Fruit fly (Drosophila melanogaster) whole organism, prepupa: ENCODE measurements around the gene Dis3l2.

ENCODE experiments used
- Blimp-1 ChIP-seq: fragments of 200-800 bp; sonication (Bioruptor generic); optimal IDR thresholded peaks from 3 replicates; lab custom pipeline; 2017; ENCODE audit warnings: missing biosample characterization, missing genetic modification characterization, mild to moderate bottlenecking, moderate library complexity, missing genetic modification reagents
- CG10631 ChIP-seq: fragments of 200-800 bp; sonication (Bioruptor generic); optimal IDR thresholded peaks from 2 replicates; lab custom pipeline; 2016; ENCODE audit warnings: missing biosample characterization, missing genetic modification characterization
- CG11762 ChIP-seq: fragments of 200-800 bp; sonication (Bioruptor generic); optimal IDR thresholded peaks from 3 replicates; lab custom pipeline; 2016; ENCODE audit warnings: missing biosample characterization, missing genetic modification characterization; ENCODE audit not compliant: insufficient read depth
- CG11902 ChIP-seq: fragments of 200-800 bp; sonication (Bioruptor generic); optimal IDR thresholded peaks from 3 replicates; lab custom pipeline; 2016; ENCODE audit warnings: missing biosample characterization, missing genetic modification characterization
- CG16779 ChIP-seq: fragments of 200-800 bp; sonication (Bioruptor generic); optimal IDR thresholded peaks from 3 replicates; lab custom pipeline; 2017; ENCODE audit warnings: missing biosample characterization, mild to moderate bottlenecking, missing genetic modification characterization
- CG3032 ChIP-seq: fragments of 200-800 bp; optimal IDR thresholded peaks from 2 replicates; lab custom pipeline; 2019; ENCODE audit warnings: missing biosample characterization, mild to moderate bottlenecking, missing genetic modification characterization, moderate library complexity
- CG31627 ChIP-seq: fragments of 200-800 bp; sonication (Bioruptor generic); optimal IDR thresholded peaks from 3 replicates; lab custom pipeline; 2016; ENCODE audit warnings: missing biosample characterization, missing genetic modification characterization
- CG32006 ChIP-seq: fragments of 200-800 bp; sonication (Bioruptor generic); optimal IDR thresholded peaks from 3 replicates; lab custom pipeline; 2017; ENCODE audit warnings: missing biosample characterization, mild to moderate bottlenecking, missing genetic modification characterization
- CG34406 ChIP-seq: fragments of 200-800 bp; sonication (Bioruptor generic); optimal IDR thresholded peaks from 3 replicates; lab custom pipeline; 2016; ENCODE audit warnings: missing biosample characterization, missing genetic modification characterization
- CG7368 ChIP-seq: fragments of 200-800 bp; sonication (Bioruptor generic); optimal IDR thresholded peaks from 3 replicates; lab custom pipeline; 2016; ENCODE audit warnings: missing biosample characterization, missing genetic modification characterization
- CG8119 ChIP-seq: fragments of 200-800 bp; sonication (Bioruptor generic); IDR thresholded peaks from 3 replicates; pipeline ENCODE4 v1.3.6; 2022; ENCODE audit warnings: missing biosample characterization, missing genetic modification characterization
- CG8319 ChIP-seq: fragments of 200-800 bp; sonication (Bioruptor generic); optimal IDR thresholded peaks from 3 replicates; lab custom pipeline; 2016; ENCODE audit warnings: missing biosample characterization, missing genetic modification characterization
- CG8632 ChIP-seq: fragments of 200-800 bp; sonication (Bioruptor generic); optimal IDR thresholded peaks from 3 replicates; lab custom pipeline; 2016; ENCODE audit warnings: missing biosample characterization, missing genetic modification characterization
- Eip78C ChIP-seq: fragments of 200-800 bp; sonication (Bioruptor generic); peaks from one replicate; lab custom pipeline; 2016; ENCODE audit warnings: missing biosample characterization, missing genetic modification characterization
- Eip93F ChIP-seq: fragments of 200-800 bp; sonication (Bioruptor generic); optimal IDR thresholded peaks from 2 replicates; lab custom pipeline; 2016; ENCODE audit warnings: missing biosample characterization, mild to moderate bottlenecking, missing genetic modification characterization
- Ets96B ChIP-seq: fragments of 200-800 bp; optimal IDR thresholded peaks from 2 replicates; lab custom pipeline; 2019; ENCODE audit warnings: missing biosample characterization, mild to moderate bottlenecking, missing genetic modification characterization, moderate library complexity
- Gug ChIP-seq: fragments of 200-800 bp; sonication (Bioruptor generic); IDR thresholded peaks from 2 replicates; pipeline ENCODE4 v1.3.6; 2022; ENCODE audit warnings: missing biosample characterization, missing genetic modification characterization
- Hr38 ChIP-seq: sonication (Bioruptor generic); optimal IDR thresholded peaks from 2 replicates; lab custom pipeline; 2016; ENCODE audit warnings: missing biosample characterization, missing genetic modification characterization
- Lpt ChIP-seq: fragments of 200-800 bp; sonication (Bioruptor generic); optimal IDR thresholded peaks from 3 replicates; lab custom pipeline; 2016; ENCODE audit warnings: missing biosample characterization, missing genetic modification characterization
- Sox14 ChIP-seq: fragments of 200-800 bp; sonication (Bioruptor generic); optimal IDR thresholded peaks from 3 replicates; lab custom pipeline; 2016; ENCODE audit warnings: missing biosample characterization, missing genetic modification characterization
- Sox15 ChIP-seq: fragments of 200-800 bp; sonication (Bioruptor generic); optimal IDR thresholded peaks from 3 replicates; lab custom pipeline; 2016; ENCODE audit warnings: missing biosample characterization, missing genetic modification characterization
- acj6 ChIP-seq: fragments of 200-800 bp; sonication (Bioruptor generic); optimal IDR thresholded peaks from 3 replicates; lab custom pipeline; 2016; ENCODE audit warnings: missing biosample characterization, missing genetic modification characterization
- cyc ChIP-seq: fragments of 200-800 bp; sonication (Bioruptor generic); optimal IDR thresholded peaks from 3 replicates; lab custom pipeline; 2016; ENCODE audit warnings: missing biosample characterization, missing genetic modification characterization
- eg ChIP-seq: fragments of 200-800 bp; sonication (Bioruptor generic); IDR thresholded peaks from 3 replicates; pipeline ENCODE4 v1.3.6; 2022; ENCODE audit warnings: missing biosample characterization, missing genetic modification characterization
- esn ChIP-seq: fragments of 200-800 bp; sonication (Bioruptor generic); optimal IDR thresholded peaks from 2 replicates; lab custom pipeline; 2016; ENCODE audit warnings: missing biosample characterization, mild to moderate bottlenecking, missing genetic modification characterization, moderate library complexity
- fkh ChIP-seq: fragments of 200-800 bp; sonication (Bioruptor generic); optimal IDR thresholded peaks from 3 replicates; lab custom pipeline; 2017; ENCODE audit warnings: missing biosample characterization, mild to moderate bottlenecking, missing genetic modification characterization, moderate library complexity
- lz ChIP-seq: fragments of 200-800 bp; sonication (Bioruptor generic); optimal IDR thresholded peaks from 3 replicates; lab custom pipeline; 2016; ENCODE audit warnings: missing biosample characterization, missing genetic modification characterization
- net ChIP-seq: fragments of 200-800 bp; sonication (Bioruptor generic); optimal IDR thresholded peaks from 3 replicates; lab custom pipeline; 2016; ENCODE audit warnings: missing biosample characterization, missing genetic modification characterization
- salr ChIP-seq, 2 experiments: fragments of 200-800 bp; sonication (Bioruptor generic); optimal IDR thresholded peaks; 3 replicates each; lab custom pipeline; 2016 to 2018; ENCODE audit warnings: missing biosample characterization in 2 of 2, missing genetic modification characterization in 2 of 2, mild to moderate bottlenecking in 1 of 2
- spab ChIP-seq: fragments of 200-800 bp; sonication (Bioruptor generic); optimal IDR thresholded peaks from 2 replicates; lab custom pipeline; 2017; ENCODE audit warnings: missing biosample characterization, mild to moderate bottlenecking, missing genetic modification characterization, missing genetic modification reagents
- ss ChIP-seq, 2 experiments: fragments of 200-800 bp; sonication (Bioruptor generic); optimal IDR thresholded peaks; 2 replicates in 1 of 2; 3 replicates in 1 of 2; lab custom pipeline; 2017 to 2018; ENCODE audit warnings: mild to moderate bottlenecking in 2 of 2, missing biosample characterization in 2 of 2, missing genetic modification characterization in 2 of 2, moderate library complexity in 1 of 2
- svp ChIP-seq: fragments of 200-800 bp; sonication (Bioruptor generic); peaks from one replicate; lab custom pipeline; 2016; ENCODE audit warnings: missing biosample characterization, missing genetic modification characterization
- vri ChIP-seq: fragments of 200-800 bp; sonication (Bioruptor generic); optimal IDR thresholded peaks from 3 replicates; lab custom pipeline; 2016; ENCODE audit warnings: missing biosample characterization, mild to moderate bottlenecking, missing genetic modification characterization

The Dis3l2 gene

dm6 chr3L:246644-247199, 34.2 kb downstream of the Dis3l2 start (continued):
- no peak for TF ChIP-seq spab
- no peak for TF ChIP-seq CG7368 (GFP tag; lab: Kevin White, UChicago)
- no peak for TF ChIP-seq net (GFP tag; lab: Kevin White, UChicago)
- no peak for TF ChIP-seq CG32006 (GFP tag; lab: Kevin White, UChicago)
- no peak for TF ChIP-seq Gug
- TF ChIP-seq Eip78C (GFP tag; lab: Kevin White, UChicago), result peak; percentile 91
- no peak for TF ChIP-seq Lpt (GFP tag; lab: Kevin White, UChicago)
- TF ChIP-seq, all 60 proteins: peak for 6

- no peak for TF ChIP-seq CG10631 (GFP tag; lab: Kevin White, UChicago)
- peak; percentile 79 for TF ChIP-seq fkh (GFP tag; lab: Kevin White, UChicago)
Observed at dm6 chr3L:247482-248225, 35.1 kb downstream of the Dis3l2 start, which contains the start of gene mthl14. Gene mthl14, plus strand, starts transcription at chr3L:247491.

- TF ChIP-seq CG8319 (no peak), CG7368 (GFP tag; lab: Kevin White, UChicago) (no peak), ss (GFP tag; optimal IDR thresholded peaks at IDR 0.05; lab: Kevin White, UChicago) (no peak), Blimp-1 (GFP tag; lab: Kevin White, UChicago) (no peak)
Observed at dm6 chr3L:248226-248758, 35.8 kb downstream of the Dis3l2 start.

dm6 chr3L:257618-258475, 45.3 kb downstream of the Dis3l2 start, which contains the start of the genes DIP2 and wac:
Gene DIP2, minus strand, starts transcription at chr3L:257954.
Gene wac, plus strand, starts transcription at chr3L:258176.
- peak; percentile 78 for TF ChIP-seq vri (GFP tag; lab: Kevin White, UChicago)
- peak; percentile 72 for TF ChIP-seq CG10631 (GFP tag; lab: Kevin White, UChicago)
- TF ChIP-seq CG31627 (GFP tag; lab: Kevin White, UChicago), result peak; percentile 80
- peak; percentile 36 for TF ChIP-seq CG11902 (GFP tag; lab: Kevin White, UChicago)
- TF ChIP-seq Eip78C (GFP tag; lab: Kevin White, UChicago), result no peak
- no peak for TF ChIP-seq CG34406
- peak; percentile 68 for TF ChIP-seq lz
- TF ChIP-seq Ets96B (tag; lab: Kevin White, UChicago), result no peak
- TF ChIP-seq CG8632, result no peak
- TF ChIP-seq cyc (GFP tag; lab: Kevin White, UChicago), result peak; percentile 64
- no peak for TF ChIP-seq Hr38 (GFP tag; lab: Kevin White, UChicago)
- peak; percentile 62 for TF ChIP-seq acj6
- no peak for TF ChIP-seq CG16779 (tag; lab: Kevin White, UChicago)
- no peak for TF ChIP-seq CG8119
- peak; percentile 24 for TF ChIP-seq CG8319
- TF ChIP-seq Sox15 (GFP tag; lab: Kevin White, UChicago), result peak; percentile 38
- peak; percentile 68 for TF ChIP-seq fkh (GFP tag; lab: Kevin White, UChicago)
- TF ChIP-seq salr (GFP tag; optimal IDR thresholded peaks at IDR 0.05; lab: Kevin White, UChicago), result no peak
- peak; percentile 28 for TF ChIP-seq CG11762
- TF ChIP-seq CG7368 (GFP tag; lab: Kevin White, UChicago), result peak; percentile 60
- no peak for TF ChIP-seq eg (GFP tag; lab: Robert Waterston, UW)
- TF ChIP-seq esn (GFP tag; lab: Kevin White, UChicago), result peak; percentile 78
- TF ChIP-seq CG3032 (tag; lab: Kevin White, UChicago), result peak; percentile 41
- TF ChIP-seq svp (GFP tag; lab: Kevin White, UChicago), result no peak
- peak; percentile 97 for TF ChIP-seq Sox14 (GFP tag; lab: Kevin White, UChicago)
- peak; percentile 43 for TF ChIP-seq Eip93F
